Worm (Caenorhabditis elegans) whole organism, late embryonic: ENCODE measurements around the gene pitr-1.

Source experiments
- ama-1 ChIP-seq: fragments of 150-350 bp; optimal IDR thresholded peaks from 2 replicates; lab custom pipeline; 2014
- ceh-24 ChIP-seq: sonication (generic microtip); optimal IDR thresholded peaks from 2 replicates; lab custom pipeline; 2016; ENCODE audit warnings: mild to moderate bottlenecking, missing genetic modification characterization, missing compliant biosample characterization
- ceh-6 ChIP-seq: fragments of 200-800 bp; sonication (Bioruptor generic); optimal IDR thresholded peaks from 2 replicates; lab custom pipeline; 2018; ENCODE audit warnings: mild to moderate bottlenecking, missing genetic modification characterization, missing compliant biosample characterization
- elt-2 ChIP-seq: sonication (generic microtip); optimal IDR thresholded peaks from 2 replicates; lab custom pipeline; 2016; ENCODE audit warnings: missing genetic modification reagents, missing genetic modification characterization, missing compliant biosample characterization
- eyg-1 ChIP-seq: sonication (generic microtip); optimal IDR thresholded peaks from 2 replicates; lab custom pipeline; 2016; ENCODE audit warnings: missing genotype, missing genetic modification characterization, missing compliant biosample characterization
- hlh-30 ChIP-seq: sonication (generic microtip); optimal IDR thresholded peaks from 2 replicates; lab custom pipeline; 2017; ENCODE audit warnings: antibody characterized with exemption, missing genetic modification characterization, missing compliant biosample characterization; ENCODE audit not compliant: insufficient read depth
- nhr-11 ChIP-seq: fragments of 150-350 bp; optimal IDR thresholded peaks from 2 replicates; lab custom pipeline; 2014; ENCODE audit warnings: missing biosample characterization, missing genetic modification characterization
- pag-3 ChIP-seq: sonication (generic microtip); optimal IDR thresholded peaks from 2 replicates; lab custom pipeline; 2016; ENCODE audit warnings: missing compliant biosample characterization, missing genetic modification characterization, borderline replicate concordance
- ref-2 ChIP-seq: sonication (generic microtip); optimal IDR thresholded peaks from 2 replicates; lab custom pipeline; 2016; ENCODE audit warnings: missing genetic modification characterization, missing compliant biosample characterization
- ttx-3 ChIP-seq: sonication (generic microtip); optimal IDR thresholded peaks from 2 replicates; lab custom pipeline; 2016; ENCODE audit warnings: missing genetic modification reagents, missing genetic modification characterization, missing compliant biosample characterization

DNA sequence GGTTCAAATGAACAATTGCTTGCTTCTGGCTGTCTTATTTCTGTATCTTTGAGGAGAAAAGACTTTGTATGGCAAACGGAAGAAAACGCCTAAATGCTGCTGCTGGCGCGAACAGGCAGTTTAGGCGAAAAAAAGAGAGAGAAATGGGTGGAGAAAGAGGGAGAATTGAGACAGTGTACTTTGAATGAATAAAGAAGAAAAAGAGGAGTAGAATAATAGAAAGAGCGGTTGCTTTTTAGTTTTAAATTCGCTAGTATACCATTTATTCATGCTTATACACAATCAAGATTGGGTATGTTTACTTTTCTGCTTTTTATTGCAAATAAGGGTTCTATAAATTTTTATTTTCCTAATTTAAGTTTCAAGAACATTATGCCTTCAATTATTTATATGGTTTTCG, 45.5 kb downstream of the pitr-1 start:
- TF ChIP-seq ref-2 = no peak
- TF ChIP-seq hlh-30 = no peak
- TF ChIP-seq ceh-6 (GFP tag; lab: Kevin White, UChicago) = no peak
- TF ChIP-seq nhr-11 (tag; lab: Kevin White, UChicago) = no peak
- TF ChIP-seq ceh-24 (tag; lab: Kevin White, UChicago) = no peak
- no peak for TF ChIP-seq eyg-1 (tag; lab: Kevin White, UChicago)
- no peak for TF ChIP-seq ttx-3
- TF ChIP-seq pag-3 (tag; lab: Kevin White, UChicago) = no peak
- no peak for TF ChIP-seq ama-1 (lab: Kevin White, UChicago)
- no peak for TF ChIP-seq elt-2 (tag; lab: Kevin White, UChicago)
